Fruit fly (Drosophila melanogaster) whole organism, prepupa: ENCODE data around the gene CG11878.

Source experiments
- CG11902 ChIP-seq: fragments of 200-800 bp; sonication (Bioruptor generic); optimal IDR thresholded peaks from 3 replicates; lab custom pipeline; 2016; ENCODE audit warnings: missing biosample characterization, missing genetic modification characterization
- CG1621 ChIP-seq: fragments of 200-800 bp; sonication (Bioruptor generic); optimal IDR thresholded peaks from 3 replicates; lab custom pipeline; 2018; ENCODE audit warnings: missing biosample characterization, mild to moderate bottlenecking, missing genetic modification characterization
- CG6808 ChIP-seq: fragments of 200-800 bp; sonication (Bioruptor generic); optimal IDR thresholded peaks from 3 replicates; lab custom pipeline; 2017; ENCODE audit warnings: missing biosample characterization, missing genetic modification characterization, mild to moderate bottlenecking, moderate library complexity, missing genetic modification reagents
- CG6854 ChIP-seq: fragments of 200-800 bp; sonication (Bioruptor generic); optimal IDR thresholded peaks from 2 replicates; lab custom pipeline; 2017; ENCODE audit warnings: missing biosample characterization, mild to moderate bottlenecking, missing genetic modification characterization
- CG8119 ChIP-seq: fragments of 200-800 bp; sonication (Bioruptor generic); IDR thresholded peaks from 3 replicates; pipeline ENCODE4 v1.3.6; 2022; ENCODE audit warnings: missing biosample characterization, missing genetic modification characterization
- Eip75B ChIP-seq: fragments of 200-800 bp; sonication (Bioruptor generic); optimal IDR thresholded peaks from 3 replicates; lab custom pipeline; 2016; ENCODE audit warnings: missing biosample characterization, missing genetic modification characterization
- Ets96B ChIP-seq: fragments of 200-800 bp; optimal IDR thresholded peaks from 2 replicates; lab custom pipeline; 2019; ENCODE audit warnings: missing biosample characterization, mild to moderate bottlenecking, missing genetic modification characterization, moderate library complexity
- Lpt ChIP-seq: fragments of 200-800 bp; sonication (Bioruptor generic); optimal IDR thresholded peaks from 3 replicates; lab custom pipeline; 2016; ENCODE audit warnings: missing biosample characterization, missing genetic modification characterization
- achi ChIP-seq: fragments of 200-800 bp; sonication (Bioruptor generic); optimal IDR thresholded peaks from 3 replicates; lab custom pipeline; 2016; ENCODE audit warnings: missing biosample characterization, missing genetic modification characterization
- acj6 ChIP-seq: fragments of 200-800 bp; sonication (Bioruptor generic); optimal IDR thresholded peaks from 3 replicates; lab custom pipeline; 2016; ENCODE audit warnings: missing biosample characterization, missing genetic modification characterization
- cyc ChIP-seq: fragments of 200-800 bp; sonication (Bioruptor generic); optimal IDR thresholded peaks from 3 replicates; lab custom pipeline; 2016; ENCODE audit warnings: missing biosample characterization, missing genetic modification characterization
- eg ChIP-seq: fragments of 200-800 bp; sonication (Bioruptor generic); IDR thresholded peaks from 3 replicates; pipeline ENCODE4 v1.3.6; 2022; ENCODE audit warnings: missing biosample characterization, missing genetic modification characterization
- esn ChIP-seq: fragments of 200-800 bp; sonication (Bioruptor generic); optimal IDR thresholded peaks from 2 replicates; lab custom pipeline; 2016; ENCODE audit warnings: missing biosample characterization, mild to moderate bottlenecking, missing genetic modification characterization, moderate library complexity
- lz ChIP-seq: fragments of 200-800 bp; sonication (Bioruptor generic); optimal IDR thresholded peaks from 3 replicates; lab custom pipeline; 2016; ENCODE audit warnings: missing biosample characterization, missing genetic modification characterization

dm6 chr3R:25310843-25311242, 37.2 kb downstream of the CG11878 start, which contains the start of gene CG31099:
- TF ChIP-seq CG1621 (tag; lab: Kevin White, UChicago): no peak
- TF ChIP-seq Ets96B: no peak
- no peak for TF ChIP-seq acj6 (GFP tag; lab: Kevin White, UChicago)
- TF ChIP-seq achi: no peak
- TF ChIP-seq CG6808 (GFP tag; lab: Kevin White, UChicago): no peak
- no peak for TF ChIP-seq lz (GFP tag; lab: Kevin White, UChicago)
- no peak for TF ChIP-seq CG6854 (GFP tag; lab: Kevin White, UChicago)
- TF ChIP-seq cyc: no peak
- no peak for TF ChIP-seq CG11902
- no peak for TF ChIP-seq Lpt (GFP tag; lab: Kevin White, UChicago)
- no peak for TF ChIP-seq esn (GFP tag; lab: Kevin White, UChicago)
- no peak for TF ChIP-seq CG8119 (GFP tag; lab: Robert Waterston, UW)
- TF ChIP-seq Eip75B (GFP tag; lab: Kevin White, UChicago): no peak
- TF ChIP-seq eg (GFP tag; lab: Robert Waterston, UW): no peak
